Fruit fly (Drosophila melanogaster): ENCODE data around the gene Arl2.
A peak's percentile ranks its signal among the peaks of the same experiment; 100 is the strongest.

Gene Arl2

dm6 chr3R:8355579-8355978 is 14.7 kb downstream of the Arl2 start (continued):
- TF ChIP-seq Doc2 (GFP tag; IDR thresholded peaks at IDR 0.05): peak; percentile 83; the same call in 1 of the 2 replicates
- peak; percentile 75 for TF ChIP-seq wek (GFP tag; optimal IDR thresholded peaks at IDR 0.05)
- peak; percentile 91 for TF ChIP-seq Six4 (GFP tag; optimal IDR thresholded peaks at IDR 0.05)
- TF ChIP-seq eve (GFP tag; optimal IDR thresholded peaks at IDR 0.05): no peak
- TF ChIP-seq CG9932 (GFP tag; IDR thresholded peaks at IDR 0.05): peak; percentile 99
- TF ChIP-seq CG6689 (GFP tag; IDR thresholded peaks at IDR 0.05): peak; percentile 94
- TF ChIP-seq fd3F (GFP tag; optimal IDR thresholded peaks at IDR 0.05): peak; percentile 93
- peak; percentile 90 for TF ChIP-seq ken (GFP tag; IDR thresholded peaks at IDR 0.05)
- TF ChIP-seq HmgZ (tag; optimal IDR thresholded peaks at IDR 0.05): peak; percentile 99
- peak; percentile 85 for TF ChIP-seq CG30431 (GFP tag; optimal IDR thresholded peaks at IDR 0.05)
- TF ChIP-seq CG4328 (GFP tag; optimal IDR thresholded peaks at IDR 0.05): peak; percentile 68
- peak; percentile 86 for TF ChIP-seq Adf1 (GFP tag; IDR thresholded peaks at IDR 0.05)
- TF ChIP-seq CG1832 (GFP tag; optimal IDR thresholded peaks at IDR 0.05): no peak
- peak; percentile 97 for TF ChIP-seq grau (tag; optimal IDR thresholded peaks at IDR 0.05)
- peak; percentile 82 for TF ChIP-seq sim (GFP tag; IDR thresholded peaks at IDR 0.05)
- TF ChIP-seq aop (GFP tag; IDR thresholded peaks at IDR 0.05): peak; percentile 69
- peak; percentile 80 for TF ChIP-seq croc (GFP tag; conservative IDR thresholded peaks at IDR 0.05)
- no peak for TF ChIP-seq CG7963 (GFP tag; IDR thresholded peaks at IDR 0.05; ENCODE audit: partially characterized antibody)
- peak; percentile 90 for TF ChIP-seq fd96Cb (tag; optimal IDR thresholded peaks at IDR 0.05)
- TF ChIP-seq CG15601 (tag; optimal IDR thresholded peaks at IDR 0.05): peak; percentile 69
- TF ChIP-seq Asciz (GFP tag; optimal IDR thresholded peaks at IDR 0.05): peak; percentile 94
- no peak for TF ChIP-seq CkIIα-i1 (GFP tag; IDR thresholded peaks at IDR 0.05)
- TF ChIP-seq Gug (GFP tag; IDR thresholded peaks at IDR 0.05): peak; percentile 90
- no peak for TF ChIP-seq CG14860 (GFP tag; IDR thresholded peaks at IDR 0.05; ENCODE audit: partially characterized antibody)
- TF ChIP-seq CG17328 (GFP tag; IDR thresholded peaks at IDR 0.05): peak; percentile 89
- peak; percentile 86 for TF ChIP-seq Abd-B (GFP tag; optimal IDR thresholded peaks at IDR 0.05)
- TF ChIP-seq gcm2 (GFP tag; optimal IDR thresholded peaks at IDR 0.05): peak; percentile 92
- TF ChIP-seq pros (GFP tag; optimal IDR thresholded peaks at IDR 0.05): peak; percentile 44
- TF ChIP-seq stwl (tag; optimal IDR thresholded peaks at IDR 0.05): peak; percentile 12
- TF ChIP-seq trh (GFP tag; optimal IDR thresholded peaks at IDR 0.05): peak; percentile 88
- TF ChIP-seq otp (GFP tag; IDR thresholded peaks at IDR 0.05): peak; percentile 83; the same call in 2 of the 3 replicates
- peak; percentile 91 for TF ChIP-seq Vsx1 (GFP tag; optimal IDR thresholded peaks at IDR 0.05)
- peak; percentile 95 for TF ChIP-seq Ada2b (GFP tag; IDR thresholded peaks at IDR 0.05)

DNA sequence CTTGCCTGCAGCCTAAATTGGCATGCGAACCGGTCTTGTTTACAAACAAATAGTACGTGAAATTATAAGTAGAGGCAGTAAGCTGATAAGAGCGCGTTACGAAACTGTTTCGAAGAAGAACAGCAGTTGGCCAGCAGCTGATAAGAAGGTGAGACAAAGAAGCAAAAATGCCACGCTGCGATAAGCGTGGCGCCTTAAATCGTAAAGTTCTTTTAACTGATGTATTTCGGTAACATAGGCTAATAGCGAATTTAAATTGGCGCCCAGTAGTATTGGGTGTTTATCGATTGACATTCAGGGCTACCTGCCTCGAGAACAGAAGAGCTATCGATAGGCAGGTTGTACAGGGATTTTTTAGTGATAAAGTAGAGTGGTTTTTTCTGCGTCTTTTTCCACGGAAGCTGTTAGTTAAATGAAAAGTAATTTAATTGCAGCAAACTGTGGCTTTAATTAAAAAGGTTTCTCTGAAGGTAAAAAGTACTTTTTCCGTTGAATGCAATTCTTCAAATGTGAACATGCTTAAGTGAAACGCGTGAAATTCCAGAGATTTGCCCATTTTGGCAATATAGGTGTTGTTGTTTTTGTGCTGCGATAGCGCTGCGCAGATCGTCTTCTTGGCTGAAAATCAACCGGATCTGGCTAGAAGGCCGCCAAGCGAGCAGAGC is 15.9 kb downstream of the Arl2 start, which contains the start of gene stck:
Gene stck, plus strand, starts transcription at position 353 of the 665 bp plus-strand sequence.
- TF ChIP-seq Sox102F (GFP tag; optimal IDR thresholded peaks at IDR 0.05) (no peak), mld (GFP tag; IDR thresholded peaks at IDR 0.05; ENCODE audit: partially characterized antibody) (no peak), aop (GFP tag; IDR thresholded peaks at IDR 0.05) (no peak), shn (GFP tag; optimal IDR thresholded peaks at IDR 0.05) (no peak), CG30403 (GFP tag; optimal IDR thresholded peaks at IDR 0.05) (no peak), dan (GFP tag; IDR thresholded peaks at IDR 0.05) (no peak), MBD-R2 (GFP tag; IDR thresholded peaks at IDR 0.05) (0 out of 2 replicates have a peak, but pooled peaks have one; percentile 19), cas (GFP tag; IDR thresholded peaks at IDR 0.05) (no peak), maf-S (GFP tag; optimal IDR thresholded peaks at IDR 0.05) (no peak), vfl (GFP tag; optimal IDR thresholded peaks at IDR 0.05) (no peak), z (GFP tag; IDR thresholded peaks at IDR 0.05) (no peak), nerfin-1 (tag; optimal IDR thresholded peaks at IDR 0.05) (no peak), ap (GFP tag; IDR thresholded peaks at IDR 0.05) (no peak), Aef1 (GFP tag; IDR thresholded peaks at IDR 0.05) (0 out of 3 replicates have a peak, but pooled peaks have one; percentile 30), zen2 (GFP tag; IDR thresholded peaks at IDR 0.05; ENCODE audit: partially characterized antibody) (no peak), fru (optimal IDR thresholded peaks at IDR 0.05) (no peak), stc (GFP tag; IDR thresholded peaks at IDR 0.05) (no peak), CG17612 (GFP tag; IDR thresholded peaks at IDR 0.05) (no peak), CG17186 (GFP tag; optimal IDR thresholded peaks at IDR 0.05) (peak; percentile 84), CG13287 (GFP tag; IDR thresholded peaks at IDR 0.05; ENCODE audit: partially characterized antibody) (peak; percentile 71; the same call in 1 of the 2 replicates)

Measured in whole organism, embryonic.